Fruit fly (Drosophila melanogaster) whole organism, wandering third instar larva: Measurements from ENCODE around the gene Acp65Aa.

Experiments
- Abd-B ChIP-seq: fragments of >200 bp; optimal IDR thresholded peaks from 2 replicates; lab custom pipeline; 2017; ENCODE audit warnings: missing biosample characterization, missing genetic modification characterization
- CG32264 ChIP-seq: fragments of 200-800 bp; sonication (Bioruptor generic); optimal IDR thresholded peaks from 2 replicates; lab custom pipeline; 2016; ENCODE audit warnings: missing biosample characterization, missing genetic modification characterization
- CrebA ChIP-seq: fragments of 200-800 bp; sonication (Bioruptor generic); optimal IDR thresholded peaks from 2 replicates; lab custom pipeline; 2016; ENCODE audit warnings: missing biosample characterization, mild to moderate bottlenecking, missing genetic modification characterization, borderline replicate concordance
- Dfd ChIP-seq: fragments of >200 bp; optimal IDR thresholded peaks from 2 replicates; lab custom pipeline; 2017; ENCODE audit warnings: missing biosample characterization, missing genetic modification characterization
- Dif ChIP-seq: fragments of 200-275, 200-300 bp; sonication (Bioruptor generic); optimal IDR thresholded peaks from 2 replicates; lab custom pipeline; 2018; ENCODE audit warnings: missing biosample characterization, missing genetic modification characterization; ENCODE audit not compliant: partially characterized antibody
- GATAd ChIP-seq: sonication (Bioruptor generic); optimal IDR thresholded peaks from 2 replicates; lab custom pipeline; 2016; ENCODE audit warnings: missing biosample characterization, missing genetic modification characterization
- HLH106 ChIP-seq: fragments of 200-800 bp; optimal IDR thresholded peaks from 3 replicates; lab custom pipeline; 2019; ENCODE audit warnings: missing biosample characterization, mild to moderate bottlenecking, missing genetic modification characterization, moderate library complexity
- Hr83 ChIP-seq: fragments of 200-300 bp; sonication (Bioruptor generic); optimal IDR thresholded peaks from 2 replicates; lab custom pipeline; 2016; ENCODE audit warnings: missing biosample characterization, mild to moderate bottlenecking, missing genetic modification characterization, moderate library complexity; ENCODE audit not compliant: poor library complexity, severe bottlenecking
- Jra ChIP-seq: sonication (Bioruptor generic); optimal IDR thresholded peaks from 2 replicates; lab custom pipeline; 2016; ENCODE audit warnings: missing biosample characterization, missing genetic modification characterization
- Mio ChIP-seq: sonication (Bioruptor generic); optimal IDR thresholded peaks from 2 replicates; lab custom pipeline; 2016; ENCODE audit warnings: missing biosample characterization, missing genetic modification characterization
- Myc ChIP-seq: fragments of >200 bp; optimal IDR thresholded peaks from 2 replicates; lab custom pipeline; 2017
- N ChIP-seq: fragments of >200 bp; optimal IDR thresholded peaks from 2 replicates; lab custom pipeline; 2018; ENCODE audit warnings: missing biosample characterization, missing external identifiers, missing genetic modification characterization
- OdsH ChIP-seq: fragments of 200-800 bp; sonication (Bioruptor generic); optimal IDR thresholded peaks from 2 replicates; lab custom pipeline; 2016; ENCODE audit warnings: missing biosample characterization, mild to moderate bottlenecking, missing genetic modification characterization
- Sp1 ChIP-seq: fragments of 200-800 bp; sonication (Bioruptor generic); optimal IDR thresholded peaks from 3 replicates; lab custom pipeline; 2019; ENCODE audit warnings: missing biosample characterization, mild to moderate bottlenecking, missing genetic modification characterization, moderate library complexity
- Vsx2 ChIP-seq: fragments of 200-300, 225-300 bp; sonication (Bioruptor generic); optimal IDR thresholded peaks from 2 replicates; lab custom pipeline; 2018; ENCODE audit warnings: missing biosample characterization, missing genetic modification characterization; ENCODE audit not compliant: partially characterized antibody
- dl ChIP-seq, 2 experiments: fragments of 175-275, 200-275 bp in 1 of 2; fragments of 200-275 bp in 1 of 2; sonication (Bioruptor generic); optimal IDR thresholded peaks; lab custom pipeline; 2018; ENCODE audit warnings: mild to moderate bottlenecking in 2 of 2, missing biosample characterization in 2 of 2, missing genetic modification characterization in 2 of 2, moderate library complexity in 2 of 2; ENCODE audit not compliant: partially characterized antibody in 2 of 2, insufficient read depth in 1 of 2
- dsf ChIP-seq: sonication (Bioruptor generic); optimal IDR thresholded peaks from 2 replicates; lab custom pipeline; 2016; ENCODE audit warnings: missing biosample characterization, missing genetic modification characterization, borderline replicate concordance
- ey ChIP-seq: fragments of 200-800 bp; sonication (Bioruptor generic); optimal IDR thresholded peaks from 2 replicates; lab custom pipeline; 2016; ENCODE audit warnings: missing biosample characterization, missing genetic modification characterization
- foxo ChIP-seq, 2 experiments: fragments of 200-800 bp; sonication (Bioruptor generic); optimal IDR thresholded peaks; 2 replicates in 1 of 2; 3 replicates in 1 of 2; lab custom pipeline; 2016 to 2017; ENCODE audit warnings: missing biosample characterization in 2 of 2, missing genetic modification characterization in 2 of 2
- fru ChIP-seq: fragments of 200-800 bp; sonication (Bioruptor generic); optimal IDR thresholded peaks from 3 replicates; lab custom pipeline; 2016; ENCODE audit warnings: missing biosample characterization, mild to moderate bottlenecking, missing genetic modification characterization
- h ChIP-seq: fragments of 200-800 bp; sonication (Bioruptor generic); optimal IDR thresholded peaks from 3 replicates; lab custom pipeline; 2016; ENCODE audit warnings: missing biosample characterization, mild to moderate bottlenecking, missing genetic modification characterization
- pan ChIP-seq: fragments of >200 bp; optimal IDR thresholded peaks from 2 replicates; lab custom pipeline; 2017
- psq ChIP-seq: fragments of 200-800 bp; sonication (Bioruptor generic); optimal IDR thresholded peaks from 3 replicates; lab custom pipeline; 2017; ENCODE audit warnings: missing biosample characterization, mild to moderate bottlenecking, missing genetic modification characterization, moderate library complexity
- rgr ChIP-seq: fragments of 200-800 bp; sonication (Bioruptor generic); optimal IDR thresholded peaks from 3 replicates; lab custom pipeline; 2016; ENCODE audit warnings: missing biosample characterization, mild to moderate bottlenecking, missing genetic modification characterization
- sv ChIP-seq: fragments of 200-800 bp; sonication (Bioruptor generic); optimal IDR thresholded peaks from 3 replicates; lab custom pipeline; 2016; ENCODE audit warnings: missing biosample characterization, missing genetic modification characterization
- tai ChIP-seq: sonication (Bioruptor generic); optimal IDR thresholded peaks from 2 replicates; lab custom pipeline; 2016; ENCODE audit warnings: missing biosample characterization, missing genetic modification characterization
- usp ChIP-seq: fragments of >200 bp; optimal IDR thresholded peaks from 2 replicates; lab custom pipeline; 2017; ENCODE audit warnings: missing biosample characterization, missing genetic modification characterization
- woc ChIP-seq: sonication (Bioruptor generic); optimal IDR thresholded peaks from 2 replicates; lab custom pipeline; 2016; ENCODE audit warnings: missing biosample characterization, mild to moderate bottlenecking, missing genetic modification characterization

Gene Acp65Aa

dm6 chr3L:6115505-6115904 is 37.0 kb downstream of the Acp65Aa start:
- TF ChIP-seq Dfd (GFP tag; lab: Kevin White, UChicago) (no peak), fru (no peak), N (GFP tag; lab: Kevin White, UChicago) (no peak), dsf (GFP tag; lab: Kevin White, UChicago) (no peak), Vsx2 (GFP tag; lab: Kevin White, UChicago) (no peak), foxo (GFP tag; optimal IDR thresholded peaks at IDR 0.05; lab: Kevin White, UChicago) (no peak), rgr (GFP tag; lab: Kevin White, UChicago) (no peak)

- no peak for TF ChIP-seq Hr83 (GFP tag; lab: Kevin White, UChicago)
Observed at dm6 chr3L:6111458-6111857, 41.1 kb downstream of the Acp65Aa start.

DNA sequence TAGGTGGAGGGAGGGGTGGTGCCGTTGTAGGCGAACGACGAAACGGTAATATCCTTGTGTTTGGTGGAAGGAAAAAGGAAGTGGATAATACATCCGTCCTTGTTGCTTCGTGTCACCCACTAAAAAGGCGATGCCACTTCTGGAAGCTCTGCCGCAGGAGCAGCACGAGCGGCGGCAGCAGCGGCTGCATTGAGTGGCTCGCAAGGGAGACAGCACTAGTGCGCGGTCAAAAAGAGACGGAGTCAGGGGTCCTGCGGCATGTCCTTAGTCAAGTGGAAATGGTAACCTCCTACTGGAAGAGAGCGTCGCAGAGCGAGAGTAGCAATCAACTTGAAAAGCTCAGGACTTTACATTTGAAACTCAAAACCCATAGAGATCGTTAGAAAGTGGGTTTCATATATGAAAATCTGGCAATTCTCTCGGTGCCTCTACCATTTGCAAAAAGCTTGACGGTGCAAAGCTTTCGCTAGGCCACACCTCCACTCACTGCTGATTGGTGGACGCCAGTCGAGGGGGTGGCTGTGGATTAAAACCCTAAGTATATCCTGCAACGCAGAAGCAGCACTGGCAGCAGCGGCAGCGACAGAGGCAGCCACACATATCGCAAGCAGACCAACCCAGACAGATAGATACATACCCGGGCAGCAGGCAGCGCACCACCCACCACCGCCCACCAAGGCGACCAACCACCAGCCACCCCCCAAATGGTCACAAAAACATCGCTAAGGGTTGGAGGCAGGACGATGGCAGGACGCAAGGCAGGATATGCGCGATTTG is 41.7 kb downstream of the Acp65Aa start:
- no peak for TF ChIP-seq foxo (GFP tag; optimal IDR thresholded peaks at IDR 0.05; lab: Kevin White, UChicago)

DNA sequence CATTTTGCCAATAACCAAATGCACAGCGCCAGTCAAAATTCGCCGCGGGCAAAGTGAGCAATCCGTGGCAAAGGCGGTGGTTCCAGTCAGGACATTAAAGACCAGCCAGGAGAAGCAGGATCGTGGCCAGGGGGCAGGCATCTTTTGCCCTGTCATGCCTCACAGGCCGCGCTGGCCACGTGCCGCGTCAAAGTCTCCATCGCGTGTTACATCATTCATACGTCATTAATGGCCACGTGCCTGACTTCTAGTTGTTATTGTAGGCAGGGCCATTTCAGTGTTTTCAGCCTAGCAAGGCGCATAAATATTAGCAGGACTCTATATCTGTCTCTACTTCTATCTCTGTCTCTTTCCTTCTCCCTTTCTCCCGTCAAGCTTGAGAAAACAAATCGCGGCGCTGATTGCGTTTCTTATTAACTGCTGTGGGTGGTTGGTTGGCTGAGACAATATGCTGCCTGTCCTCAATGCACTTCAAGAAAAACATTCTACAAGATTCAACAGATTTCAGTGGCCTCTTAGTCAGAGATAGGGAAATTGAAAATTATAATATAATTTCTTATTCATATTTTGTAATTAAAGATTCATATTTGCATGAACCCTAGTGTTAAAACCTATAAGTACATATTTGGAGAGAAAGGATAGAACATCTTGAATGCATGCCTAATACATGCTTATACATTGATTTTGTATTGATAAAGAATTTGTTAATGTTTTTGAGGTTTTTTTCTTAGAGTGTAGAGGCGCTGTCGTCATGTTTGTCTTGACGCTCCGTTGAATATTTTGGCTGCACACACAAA is 44.1 kb downstream of the Acp65Aa start:
- no peak for TF ChIP-seq CrebA (GFP tag; lab: Kevin White, UChicago)
- TF ChIP-seq sv, result no peak
- no peak for TF ChIP-seq fru
- no peak for TF ChIP-seq N (GFP tag; lab: Kevin White, UChicago)
- TF ChIP-seq dsf (GFP tag; lab: Kevin White, UChicago), result no peak
- no peak for TF ChIP-seq Dif (GFP tag; lab: Kevin White, UChicago)
- no peak for TF ChIP-seq Hr83 (GFP tag; lab: Kevin White, UChicago)
- TF ChIP-seq tai (GFP tag; lab: Kevin White, UChicago), result no peak
- TF ChIP-seq usp (GFP tag; lab: Kevin White, UChicago), result no peak
- TF ChIP-seq OdsH, result no peak
- TF ChIP-seq GATAd (GFP tag; lab: Kevin White, UChicago), result no peak
- TF ChIP-seq h (GFP tag; lab: Kevin White, UChicago), result no peak
- TF ChIP-seq Jra, result no peak
- TF ChIP-seq Mio (GFP tag; lab: Kevin White, UChicago), result no peak
- TF ChIP-seq Myc (lab: Kevin White, UChicago), result no peak
- TF ChIP-seq HLH106 (tag; lab: Kevin White, UChicago), result no peak
- TF ChIP-seq ey (GFP tag; lab: Kevin White, UChicago), result no peak

DNA sequence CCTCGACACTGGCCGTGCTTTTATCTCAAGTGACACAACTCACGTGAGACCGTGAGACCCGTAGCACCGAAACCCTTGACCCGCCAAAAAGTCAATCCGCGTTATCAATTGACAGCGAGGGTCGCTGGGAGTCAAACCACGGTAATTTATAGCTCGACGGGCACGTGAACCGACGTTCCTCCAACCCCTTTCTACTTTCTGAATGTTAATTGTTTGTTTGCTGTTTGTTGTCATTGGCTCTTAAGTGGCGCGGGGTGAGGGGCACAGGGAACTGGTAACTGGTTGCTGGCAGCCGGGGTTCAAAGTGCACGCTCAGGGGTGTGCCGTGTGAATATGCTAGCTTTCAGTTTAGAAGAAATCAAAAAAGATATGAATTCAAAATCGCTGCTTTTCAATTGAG is 45.8 kb downstream of the Acp65Aa start:
- TF ChIP-seq pan, result no peak
- no peak for TF ChIP-seq Dfd (GFP tag; lab: Kevin White, UChicago)
- no peak for TF ChIP-seq fru
- no peak for TF ChIP-seq ey (GFP tag; lab: Kevin White, UChicago)
- TF ChIP-seq foxo (GFP tag; optimal IDR thresholded peaks at IDR 0.05; lab: Kevin White, UChicago), result no peak
- no peak for TF ChIP-seq woc (GFP tag; lab: Kevin White, UChicago)
- no peak for TF ChIP-seq usp (GFP tag; lab: Kevin White, UChicago)
- TF ChIP-seq Abd-B (GFP tag; lab: Kevin White, UChicago), result no peak
- no peak for TF ChIP-seq GATAd (GFP tag; lab: Kevin White, UChicago)
- TF ChIP-seq rgr (GFP tag; lab: Kevin White, UChicago), result no peak
- no peak for TF ChIP-seq psq (GFP tag; lab: Kevin White, UChicago)
- TF ChIP-seq dl (GFP tag; optimal IDR thresholded peaks at IDR 0.05; lab: Kevin White, UChicago; ENCODE audit: insufficient read depth in 1 of 2, partially characterized antibody in 2 of 2), result no peak
- TF ChIP-seq sv, result no peak
- TF ChIP-seq CG32264, result no peak
- no peak for TF ChIP-seq Sp1 (GFP tag; lab: Kevin White, UChicago)
- TF ChIP-seq Vsx2 (GFP tag; lab: Kevin White, UChicago), result no peak
